Worm (Caenorhabditis elegans): ENCODE results near the gene F28A10.5.

F28A10.5 gene

ce11 chrII:872993-873787 lies 22.7 kb upstream of the F28A10.5 start, which contains the start of gene alg-2 (continued):
- no peak for TF ChIP-seq let-526 (GFP tag; IDR thresholded peaks at IDR 0.05)
- TF ChIP-seq K12H6.12 (tag; optimal IDR thresholded peaks at IDR 0.05): no peak
- no peak for TF ChIP-seq F39B2.1 (GFP tag; IDR thresholded peaks at IDR 0.05)
- peak; percentile 91 for TF ChIP-seq ztf-18 (tag; optimal IDR thresholded peaks at IDR 0.05)
- no peak for TF ChIP-seq let-607 (tag; optimal IDR thresholded peaks at IDR 0.05)
- no peak for TF ChIP-seq ztf-25 (GFP tag; IDR thresholded peaks at IDR 0.05)
- no peak for TF ChIP-seq F49E8.2 (tag; optimal IDR thresholded peaks at IDR 0.05; ENCODE audit: insufficient read depth)
- no peak for TF ChIP-seq snpc-1.3 (tag; optimal IDR thresholded peaks at IDR 0.05; ENCODE audit: insufficient read depth)
- peak; percentile 79 for TF ChIP-seq egrh-3 (GFP tag; IDR thresholded peaks at IDR 0.05)
- TF ChIP-seq snpc-3.4 (tag; optimal IDR thresholded peaks at IDR 0.05): no peak
- TF ChIP-seq attf-5 (GFP tag; optimal IDR thresholded peaks at IDR 0.05): peak; percentile 45
- no peak for TF ChIP-seq ets-4 (GFP tag; optimal IDR thresholded peaks at IDR 0.05)
- TF ChIP-seq mcd-1 (GFP tag; IDR thresholded peaks at IDR 0.05): peak; percentile 56
- no peak for TF ChIP-seq F55B11.4 (tag; optimal IDR thresholded peaks at IDR 0.05; ENCODE audit: borderline replicate concordance, insufficient read depth)
- no peak for TF ChIP-seq B0261.1 (tag; optimal IDR thresholded peaks at IDR 0.05)
- no peak for TF ChIP-seq nfya-1 (tag; optimal IDR thresholded peaks at IDR 0.05; ENCODE audit: borderline replicate concordance, insufficient read depth)
- peak; percentile 91 for TF ChIP-seq madf-6 (GFP tag; IDR thresholded peaks at IDR 0.05)
- no peak for TF ChIP-seq unc-130 (GFP tag; optimal IDR thresholded peaks at IDR 0.05)
- TF ChIP-seq hmg-1.2 (GFP tag; IDR thresholded peaks at IDR 0.05): peak; percentile 60
- TF ChIP-seq Y53G8AR.9 (GFP tag; conservative IDR thresholded peaks at IDR 0.05): no peak
- TF ChIP-seq madf-3 (GFP tag; IDR thresholded peaks at IDR 0.05): no peak
- TF ChIP-seq dpl-1 (GFP tag; optimal IDR thresholded peaks at IDR 0.05): peak; percentile 46
- TF ChIP-seq him-1 (tag; optimal IDR thresholded peaks at IDR 0.05): no peak
- no peak for TF ChIP-seq pha-4 (tag; optimal IDR thresholded peaks at IDR 0.05)
- TF ChIP-seq snpc-1.1 (tag; optimal IDR thresholded peaks at IDR 0.05; ENCODE audit: insufficient read depth): no peak
- no peak for TF ChIP-seq attf-6 (GFP tag; IDR thresholded peaks at IDR 0.05)
- TF ChIP-seq T26A5.8 (tag; optimal IDR thresholded peaks at IDR 0.05): no peak
- no peak for TF ChIP-seq T07F8.4 (tag; optimal IDR thresholded peaks at IDR 0.05)
- TF ChIP-seq chd-7 (tag; optimal IDR thresholded peaks at IDR 0.05): no peak
- TF ChIP-seq lir-1 (GFP tag; conservative IDR thresholded peaks at IDR 0.05): no peak
- TF ChIP-seq F22D6.2 (tag; optimal IDR thresholded peaks at IDR 0.05): no peak
- no peak for TF ChIP-seq ceh-100 (GFP tag; IDR thresholded peaks at IDR 0.05)
- TF ChIP-seq repo-1 (tag; optimal IDR thresholded peaks at IDR 0.05): no peak
- TF ChIP-seq ztf-3 (GFP tag; optimal IDR thresholded peaks at IDR 0.05): no peak
- TF ChIP-seq dpff-1 (tag; optimal IDR thresholded peaks at IDR 0.05): no peak
- TF ChIP-seq mel-28 (tag; optimal IDR thresholded peaks at IDR 0.05; ENCODE audit: borderline replicate concordance): no peak
- no peak for TF ChIP-seq tbp1 (GFP tag; optimal IDR thresholded peaks at IDR 0.05)
- no peak for TF ChIP-seq ceh-27 (GFP tag; optimal IDR thresholded peaks at IDR 0.05)
- no peak for TF ChIP-seq rec-8 (tag; optimal IDR thresholded peaks at IDR 0.05)
- TF ChIP-seq ceh-40 (GFP tag; IDR thresholded peaks at IDR 0.05): no peak
- TF ChIP-seq F10E7.11 (tag; optimal IDR thresholded peaks at IDR 0.05): no peak
- no peak for TF ChIP-seq ceh-91 (GFP tag; IDR thresholded peaks at IDR 0.05)
- TF ChIP-seq C06A6.2 (GFP tag; conservative IDR thresholded peaks at IDR 0.05): no peak
- TF ChIP-seq madf-8 (GFP tag; conservative IDR thresholded peaks at IDR 0.05): peak; percentile 74
- TF ChIP-seq nhr-120 (GFP tag; IDR thresholded peaks at IDR 0.05): no peak
- peak; percentile 67 for TF ChIP-seq xnd-1 (tag; optimal IDR thresholded peaks at IDR 0.05)
